Fruit fly (Drosophila melanogaster) whole organism, embryonic: ENCODE results near the gene Polr3G.

Source experiments
- Atf3 ChIP-seq: fragments of 200-800 bp; sonication (Bioruptor generic); optimal IDR thresholded peaks from 3 replicates; lab custom pipeline; 2016; ENCODE audit warnings: missing biosample characterization, missing genetic modification characterization
- CG10366 ChIP-seq: fragments of 200-800 bp; sonication (Bioruptor generic); IDR thresholded peaks from 2 replicates; pipeline ENCODE4 v1.3.6; 2022; ENCODE audit warnings: missing biosample characterization, missing genetic modification characterization
- CG12219 ChIP-seq: fragments of 200-800 bp; sonication (Bioruptor generic); optimal IDR thresholded peaks from 3 replicates; lab custom pipeline; 2018; ENCODE audit warnings: missing biosample characterization, mild to moderate bottlenecking, missing genetic modification characterization
- CG12299 ChIP-seq: fragments of 200-800 bp; sonication (Bioruptor generic); optimal IDR thresholded peaks from 2 replicates; lab custom pipeline; 2018; ENCODE audit warnings: missing biosample characterization, mild to moderate bottlenecking, missing genetic modification characterization
- CG12391 ChIP-seq: fragments of 200-800 bp; sonication (Bioruptor generic); optimal IDR thresholded peaks from 3 replicates; lab custom pipeline; 2018; ENCODE audit warnings: missing biosample characterization, mild to moderate bottlenecking, missing genetic modification characterization, moderate library complexity
- CG12744 ChIP-seq: fragments of 200-800 bp; sonication (Bioruptor generic); optimal IDR thresholded peaks from 2 replicates; lab custom pipeline; 2016; ENCODE audit warnings: missing biosample characterization, missing genetic modification characterization
- CG13624 ChIP-seq: fragments of 200-800 bp; sonication (Bioruptor generic); optimal IDR thresholded peaks from 2 replicates; lab custom pipeline; 2016; ENCODE audit warnings: missing biosample characterization, missing genetic modification characterization
- CG13775 ChIP-seq: fragments of 200-800 bp; sonication (Bioruptor generic); optimal IDR thresholded peaks from 3 replicates; lab custom pipeline; 2017; ENCODE audit warnings: missing biosample characterization, mild to moderate bottlenecking, missing genetic modification characterization
- CG14050 ChIP-seq: fragments of 200-800 bp; sonication (Bioruptor generic); IDR thresholded peaks from 3 replicates; pipeline ENCODE4 v1.3.6; 2022; ENCODE audit warnings: missing biosample characterization, missing genetic modification characterization
- CG15073 ChIP-seq: fragments of 200-800 bp; sonication (Bioruptor generic); optimal IDR thresholded peaks from 2 replicates; lab custom pipeline; 2016; ENCODE audit warnings: missing biosample characterization, missing genetic modification characterization
- CG1602 ChIP-seq: fragments of 200-800 bp; sonication (Bioruptor generic); optimal IDR thresholded peaks from 3 replicates; lab custom pipeline; 2016; ENCODE audit warnings: missing biosample characterization, missing genetic modification characterization
- CG1603 ChIP-seq: fragments of 200-800 bp; sonication (Bioruptor generic); optimal IDR thresholded peaks from 2 replicates; lab custom pipeline; 2019; ENCODE audit warnings: missing biosample characterization, mild to moderate bottlenecking, missing genetic modification characterization, moderate library complexity
- CG1792 ChIP-seq: fragments of 200-800 bp; sonication (Bioruptor generic); optimal IDR thresholded peaks from 2 replicates; lab custom pipeline; 2016; ENCODE audit warnings: missing biosample characterization, missing genetic modification characterization
- CG2120 ChIP-seq: fragments of 200-800 bp; sonication (Bioruptor generic); optimal IDR thresholded peaks from 3 replicates; lab custom pipeline; 2016; ENCODE audit warnings: missing biosample characterization, missing genetic modification characterization
- CG31441 ChIP-seq: fragments of 200-800 bp; sonication (Bioruptor generic); IDR thresholded peaks from 2 replicates; pipeline ENCODE4 v1.3.6; 2022; ENCODE audit warnings: missing biosample characterization, missing genetic modification characterization
- CG32772 ChIP-seq: fragments of 200-800 bp; sonication (Bioruptor generic); IDR thresholded peaks from 2 replicates; pipeline ENCODE4 v1.3.6; 2022; ENCODE audit warnings: missing biosample characterization, missing genetic modification characterization
- CG3995 ChIP-seq: fragments of 200-800 bp; sonication (Bioruptor generic); optimal IDR thresholded peaks from 3 replicates; lab custom pipeline; 2016; ENCODE audit warnings: missing biosample characterization, missing genetic modification characterization
- CG43689 ChIP-seq: fragments of 200-800 bp; sonication (Bioruptor generic); IDR thresholded peaks from 2 replicates; pipeline ENCODE4 v1.3.6; 2022; ENCODE audit warnings: missing biosample characterization, missing genetic modification characterization
- CG4707 ChIP-seq: fragments of 200-800 bp; sonication (Bioruptor generic); optimal IDR thresholded peaks from 2 replicates; lab custom pipeline; 2018; ENCODE audit warnings: missing biosample characterization, mild to moderate bottlenecking, missing genetic modification characterization, moderate library complexity
- CG4854 ChIP-seq: fragments of 200-800 bp; sonication (Bioruptor generic); optimal IDR thresholded peaks from 2 replicates; lab custom pipeline; 2016; ENCODE audit warnings: missing biosample characterization, missing genetic modification characterization, inconsistent platforms
- CG6689 ChIP-seq: fragments of 200-800 bp; sonication (Bioruptor generic); IDR thresholded peaks from 2 replicates; pipeline ENCODE4 v1.3.6; 2022; ENCODE audit warnings: missing biosample characterization, missing genetic modification characterization
- Ets65A ChIP-seq: fragments of 200-800 bp; sonication (Bioruptor generic); peaks from one replicate; lab custom pipeline; 2016; ENCODE audit warnings: missing biosample characterization, missing genetic modification characterization
- Fer2 ChIP-seq: fragments of 200-800 bp; sonication (Bioruptor generic); optimal IDR thresholded peaks from 2 replicates; lab custom pipeline; 2018; ENCODE audit warnings: missing biosample characterization, mild to moderate bottlenecking, missing genetic modification characterization, moderate library complexity
- Mad ChIP-seq: fragments of 200-800 bp; sonication (Bioruptor generic); optimal IDR thresholded peaks from 2 replicates; lab custom pipeline; 2016; ENCODE audit warnings: missing biosample characterization, missing genetic modification characterization
- Max ChIP-seq: fragments of 200-800 bp; sonication (Bioruptor generic); optimal IDR thresholded peaks from 2 replicates; lab custom pipeline; 2016; ENCODE audit warnings: missing biosample characterization, mild to moderate bottlenecking, missing genetic modification characterization
- Med ChIP-seq: fragments of 200-800 bp; sonication (Bioruptor generic); peaks from one replicate; lab custom pipeline; 2016; ENCODE audit warnings: missing biosample characterization, missing genetic modification characterization, mild to moderate bottlenecking, inconsistent platforms, moderate library complexity
- NK7.1 ChIP-seq: fragments of 200-800 bp; sonication (Bioruptor generic); optimal IDR thresholded peaks from 3 replicates; lab custom pipeline; 2016; ENCODE audit warnings: missing biosample characterization, missing genetic modification characterization
- Oaz ChIP-seq: fragments of 200-800 bp; sonication (Bioruptor generic); IDR thresholded peaks from 2 replicates; pipeline ENCODE4 v1.3.6; 2022; ENCODE audit warnings: missing biosample characterization, missing genetic modification characterization
- Ravus ChIP-seq: fragments of 200-800 bp; sonication (Bioruptor generic); IDR thresholded peaks from 2 replicates; pipeline ENCODE4 v1.3.6; 2022; ENCODE audit warnings: missing biosample characterization, missing genetic modification characterization
- Sox100B ChIP-seq: fragments of 200-800 bp; sonication (Bioruptor generic); optimal IDR thresholded peaks from 3 replicates; lab custom pipeline; 2018; ENCODE audit warnings: missing biosample characterization, mild to moderate bottlenecking, missing genetic modification characterization
- Stat92E ChIP-seq, 3 experiments: fragments of >200 bp in 2 of 3; fragments of 200-800 bp in 1 of 3; sonication (Bioruptor generic) in 1 of 3; optimal IDR thresholded peaks; 2 replicates each; lab custom pipeline; 2017 to 2019; ENCODE audit warnings: missing biosample characterization in 3 of 3, missing genetic modification characterization in 3 of 3, mild to moderate bottlenecking in 1 of 3, moderate library complexity in 1 of 3
- Xbp1 ChIP-seq: fragments of 200-800 bp; sonication (Bioruptor generic); optimal IDR thresholded peaks from 3 replicates; lab custom pipeline; 2016; ENCODE audit warnings: missing biosample characterization, mild to moderate bottlenecking, missing genetic modification characterization
- aop ChIP-seq: fragments of 200-800 bp; sonication (Bioruptor generic); IDR thresholded peaks from 2 replicates; pipeline ENCODE4 v1.3.6; 2022; ENCODE audit warnings: missing biosample characterization, missing genetic modification characterization
- ash1 ChIP-seq: fragments of 200-800 bp; sonication (Bioruptor generic); optimal IDR thresholded peaks from 2 replicates; lab custom pipeline; 2018; ENCODE audit warnings: missing biosample characterization, mild to moderate bottlenecking, missing genetic modification characterization
- ato ChIP-seq: fragments of 200-800 bp; sonication (Bioruptor generic); IDR thresholded peaks from 2 replicates; pipeline ENCODE4 v1.3.6; 2022; ENCODE audit warnings: missing biosample characterization, missing genetic modification characterization; ENCODE audit not compliant: partially characterized antibody
- br ChIP-seq: fragments of >200 bp; optimal IDR thresholded peaks from 2 replicates; lab custom pipeline; 2017
- crc ChIP-seq: fragments of 200-800 bp; sonication (Bioruptor generic); optimal IDR thresholded peaks from 2 replicates; lab custom pipeline; 2016; ENCODE audit warnings: missing biosample characterization, missing genetic modification characterization
- exex ChIP-seq: fragments of 200-800 bp; sonication (Bioruptor generic); optimal IDR thresholded peaks from 4 replicates; lab custom pipeline; 2018; ENCODE audit warnings: missing biosample characterization, mild to moderate bottlenecking, missing genetic modification characterization, moderate library complexity
- ftz-f1 ChIP-seq: fragments of 200-800 bp; sonication (Bioruptor generic); optimal IDR thresholded peaks from 2 replicates; lab custom pipeline; 2016; ENCODE audit warnings: missing biosample characterization, missing genetic modification characterization
- kni ChIP-seq: fragments of 200-800 bp; sonication (Bioruptor generic); optimal IDR thresholded peaks from 3 replicates; lab custom pipeline; 2017; ENCODE audit warnings: mild to moderate bottlenecking, missing biosample characterization, missing genetic modification reagents, missing genetic modification characterization
- mam ChIP-seq: fragments of 200-800 bp; sonication (Bioruptor generic); optimal IDR thresholded peaks from 3 replicates; lab custom pipeline; 2016; ENCODE audit warnings: missing biosample characterization, missing genetic modification characterization
- mirr ChIP-seq: fragments of 200-800 bp; sonication (Bioruptor generic); optimal IDR thresholded peaks from 3 replicates; lab custom pipeline; 2018; ENCODE audit warnings: missing biosample characterization, mild to moderate bottlenecking, missing genetic modification characterization
- nerfin-2 ChIP-seq: fragments of 200-800 bp; sonication (Bioruptor generic); IDR thresholded peaks from 2 replicates; pipeline ENCODE4 v1.3.6; 2022; ENCODE audit warnings: missing biosample characterization, missing genetic modification characterization; ENCODE audit not compliant: partially characterized antibody
- nom ChIP-seq: fragments of 200-800 bp; sonication (Bioruptor generic); optimal IDR thresholded peaks from 2 replicates; lab custom pipeline; 2017; ENCODE audit warnings: missing biosample characterization, missing genetic modification characterization, mild to moderate bottlenecking, moderate library complexity, missing genetic modification reagents
- onecut ChIP-seq: fragments of 200-800 bp; sonication (Bioruptor generic); IDR thresholded peaks from 2 replicates; pipeline ENCODE4 v1.3.6; 2022; ENCODE audit warnings: missing biosample characterization, missing genetic modification characterization
- pho ChIP-seq: fragments of 200-800 bp; sonication (Bioruptor generic); optimal IDR thresholded peaks from 2 replicates; lab custom pipeline; 2016; ENCODE audit warnings: missing biosample characterization, missing genetic modification characterization
- phol ChIP-seq: fragments of 200-800 bp; sonication (Bioruptor generic); optimal IDR thresholded peaks from 3 replicates; lab custom pipeline; 2018; ENCODE audit warnings: missing biosample characterization, mild to moderate bottlenecking, missing genetic modification characterization, moderate library complexity
- pzg ChIP-seq: fragments of 200-800 bp; sonication (Bioruptor generic); optimal IDR thresholded peaks from 3 replicates; lab custom pipeline; 2018; ENCODE audit warnings: missing biosample characterization, mild to moderate bottlenecking, missing genetic modification characterization, moderate library complexity
- sisA ChIP-seq: fragments of 200-800 bp; sonication (Bioruptor generic); IDR thresholded peaks from 2 replicates; pipeline ENCODE4 v1.3.6; 2022; ENCODE audit warnings: missing biosample characterization, missing genetic modification characterization
- tgo ChIP-seq: fragments of 200-800 bp; sonication (Bioruptor generic); IDR thresholded peaks from 3 replicates; pipeline ENCODE4 v1.3.6; 2022; ENCODE audit warnings: missing biosample characterization, missing genetic modification characterization
- trh ChIP-seq: fragments of 200-800 bp; sonication (Bioruptor generic); optimal IDR thresholded peaks from 2 replicates; lab custom pipeline; 2016; ENCODE audit warnings: missing biosample characterization, missing genetic modification characterization
- twi ChIP-seq: fragments of 200-800 bp; optimal IDR thresholded peaks from 2 replicates; lab custom pipeline; 2019; ENCODE audit warnings: missing biosample characterization, mild to moderate bottlenecking, missing genetic modification characterization, moderate library complexity
- wor ChIP-seq: fragments of 200-800 bp; sonication (Bioruptor generic); IDR thresholded peaks from 2 replicates; pipeline ENCODE4 v1.3.6; 2022; ENCODE audit warnings: missing biosample characterization, missing genetic modification characterization

Polr3G gene

dm6 chr3L:17404646-17405045 lies 22.3 kb downstream of the Polr3G start (continued):
- TF ChIP-seq exex (tag; lab: Kevin White, UChicago) (no peak), CG3995 (GFP tag; lab: Kevin White, UChicago) (no peak), CG31441 (GFP tag; lab: Robert Waterston, UW) (no peak), trh (GFP tag; lab: Kevin White, UChicago) (no peak), pzg (GFP tag; lab: Kevin White, UChicago) (no peak), Atf3 (GFP tag; lab: Kevin White, UChicago) (no peak), pho (GFP tag; lab: Kevin White, UChicago) (no peak), crc (no peak), CG10366 (GFP tag; lab: Robert Waterston, UW) (peak; percentile 33), CG12744 (no peak), NK7.1 (no peak), wor (GFP tag; lab: Robert Waterston, UW) (no peak; the same call in 1 of the 2 replicates), tgo (GFP tag; lab: Robert Waterston, UW) (no peak), ash1 (no peak), CG12219 (GFP tag; lab: Kevin White, UChicago) (peak; percentile 30), Ets65A (peak; percentile 87), CG4854 (GFP tag; lab: Kevin White, UChicago) (no peak), CG1603 (tag; lab: Kevin White, UChicago) (no peak), CG13775 (GFP tag; lab: Kevin White, UChicago) (peak; percentile 25), phol (tag; lab: Kevin White, UChicago) (peak; percentile 54), Sox100B (GFP tag; lab: Kevin White, UChicago) (peak; percentile 34), CG1602 (GFP tag; lab: Kevin White, UChicago) (no peak), onecut (GFP tag; lab: Robert Waterston, UW) (no peak), CG6689 (GFP tag; lab: Robert Waterston, UW) (no peak), aop (GFP tag; lab: Robert Waterston, UW) (no peak), Stat92E (GFP tag; optimal IDR thresholded peaks at IDR 0.05; lab: Kevin White, UChicago) (no peak), CG4707 (GFP tag; lab: Kevin White, UChicago) (peak; percentile 7), CG14050 (GFP tag; lab: Robert Waterston, UW) (peak; percentile 21; the same call in 1 of the 3 replicates), CG13624 (GFP tag; lab: Kevin White, UChicago) (no peak), nom (GFP tag; lab: Kevin White, UChicago) (no peak), kni (GFP tag; lab: Kevin White, UChicago) (no peak), Fer2 (tag; lab: Kevin White, UChicago) (no peak), CG1792 (GFP tag; lab: Kevin White, UChicago) (no peak), twi (tag; lab: Kevin White, UChicago) (no peak), CG12299 (no peak), Med (GFP tag; lab: Kevin White, UChicago) (peak; percentile 77), br (lab: Kevin White, UChicago) (no peak), Mad (GFP tag; lab: Kevin White, UChicago) (no peak), sisA (GFP tag; lab: Robert Waterston, UW) (peak; percentile 33), nerfin-2 (GFP tag; lab: Robert Waterston, UW) (no peak), CG32772 (GFP tag; lab: Robert Waterston, UW) (no peak), ftz-f1 (GFP tag; lab: Kevin White, UChicago) (no peak), Ravus (GFP tag; lab: Robert Waterston, UW) (no peak), mirr (GFP tag; lab: Kevin White, UChicago) (no peak), CG15073 (GFP tag; lab: Kevin White, UChicago) (no peak), CG12391 (tag; lab: Kevin White, UChicago) (peak; percentile 50), CG2120 (peak; percentile 33), Xbp1 (peak; percentile 41), mam (no peak), Oaz (no peak), CG43689 (no peak), ato (GFP tag; lab: Robert Waterston, UW) (no peak), Max (peak; percentile 16)
